Fruit fly (Drosophila melanogaster): ENCODE measurements around the gene eater.

Gene eater

DNA sequence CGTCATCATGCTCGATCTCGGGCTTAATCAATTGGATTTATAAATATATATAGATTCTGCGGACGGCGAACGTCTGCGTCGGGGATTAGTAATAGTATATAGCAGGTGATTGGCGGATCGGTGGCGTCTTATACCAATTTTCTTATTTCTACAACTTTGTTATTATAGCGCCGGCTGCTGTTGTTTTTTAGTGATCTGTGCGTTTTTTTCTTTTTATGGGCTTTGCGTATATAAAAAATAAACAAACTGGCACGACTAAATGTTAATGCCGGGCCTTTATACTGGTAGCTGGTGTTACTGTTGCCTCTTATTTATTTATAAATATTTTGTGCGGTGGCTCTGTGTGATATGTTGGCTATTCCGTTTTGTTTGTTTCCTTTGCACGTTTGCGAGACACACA, 30.3 kb downstream of the eater start:
- peak; percentile 51 for TF ChIP-seq CG10274 (GFP tag; optimal IDR thresholded peaks at IDR 0.05)
- TF ChIP-seq Hmr (GFP tag; optimal IDR thresholded peaks at IDR 0.05): no peak
- no peak for TF ChIP-seq CG14014 (GFP tag; IDR thresholded peaks at IDR 0.05)
- no peak for TF ChIP-seq jing (GFP tag; optimal IDR thresholded peaks at IDR 0.05)
- no peak for TF ChIP-seq HmgZ (tag; optimal IDR thresholded peaks at IDR 0.05)
- TF ChIP-seq dan (GFP tag; IDR thresholded peaks at IDR 0.05): no peak
- TF ChIP-seq Drgx (GFP tag; IDR thresholded peaks at IDR 0.05): peak; percentile 12; the same call in 1 of the 2 replicates
- no peak for TF ChIP-seq sens (GFP tag)
- no peak for TF ChIP-seq Poxn (GFP tag; IDR thresholded peaks at IDR 0.05)
- TF ChIP-seq Bgb (GFP tag; IDR thresholded peaks at IDR 0.05; ENCODE audit: partially characterized antibody): no peak
- no peak for TF ChIP-seq CG17361 (GFP tag; IDR thresholded peaks at IDR 0.05)
- TF ChIP-seq pita (GFP tag; optimal IDR thresholded peaks at IDR 0.05): no peak
- TF ChIP-seq sim (GFP tag; IDR thresholded peaks at IDR 0.05): no peak
- no peak for TF ChIP-seq nerfin-2 (GFP tag; IDR thresholded peaks at IDR 0.05; ENCODE audit: partially characterized antibody)
- no peak for TF ChIP-seq CG3995 (GFP tag; optimal IDR thresholded peaks at IDR 0.05)
- no peak for TF ChIP-seq bcd (GFP tag; optimal IDR thresholded peaks at IDR 0.05)
- TF ChIP-seq CG8388 (GFP tag; optimal IDR thresholded peaks at IDR 0.05): no peak
- TF ChIP-seq Atf6 (GFP tag; IDR thresholded peaks at IDR 0.05): no peak
- no peak for TF ChIP-seq prd (optimal IDR thresholded peaks at IDR 0.05)
- no peak for TF ChIP-seq prd (GFP tag; IDR thresholded peaks at IDR 0.05)
- peak; percentile 23; the same call in 1 of the 3 replicates for TF ChIP-seq dysf (GFP tag; IDR thresholded peaks at IDR 0.05)
- TF ChIP-seq pb (GFP tag; optimal IDR thresholded peaks at IDR 0.05): no peak
- TF ChIP-seq CG31365 (tag; optimal IDR thresholded peaks at IDR 0.05): no peak
- TF ChIP-seq fd64A (GFP tag; optimal IDR thresholded peaks at IDR 0.05): no peak
- no peak for TF ChIP-seq CG2875 (GFP tag; optimal IDR thresholded peaks at IDR 0.05)
- no peak for TF ChIP-seq CG17829 (tag; optimal IDR thresholded peaks at IDR 0.05)
- no peak for TF ChIP-seq vnd (GFP tag; IDR thresholded peaks at IDR 0.05; ENCODE audit: partially characterized antibody)
- TF ChIP-seq Ets97D (GFP tag; optimal IDR thresholded peaks at IDR 0.05): no peak
- TF ChIP-seq Sry-δ (GFP tag; optimal IDR thresholded peaks at IDR 0.05): no peak
- no peak for TF ChIP-seq tin (GFP tag; optimal IDR thresholded peaks at IDR 0.05)
- TF ChIP-seq ci (GFP tag; IDR thresholded peaks at IDR 0.05): 0 out of 3 replicates have a peak, but pooled peaks have one; percentile 11
- TF ChIP-seq CG9932 (GFP tag; IDR thresholded peaks at IDR 0.05): no peak
- no peak for TF ChIP-seq CG4328 (GFP tag; optimal IDR thresholded peaks at IDR 0.05)
- TF ChIP-seq ac (GFP tag; optimal IDR thresholded peaks at IDR 0.05): no peak
- TF ChIP-seq CG13123 (GFP tag; optimal IDR thresholded peaks at IDR 0.05): no peak
- no peak for TF ChIP-seq pzg (GFP tag; optimal IDR thresholded peaks at IDR 0.05)
- no peak for TF ChIP-seq Max (GFP tag; optimal IDR thresholded peaks at IDR 0.05)
- TF ChIP-seq Elba2 (GFP tag; optimal IDR thresholded peaks at IDR 0.05): no peak
- TF ChIP-seq Oli (tag; optimal IDR thresholded peaks at IDR 0.05): no peak
- TF ChIP-seq CG7786 (GFP tag; optimal IDR thresholded peaks at IDR 0.05): no peak
- peak; percentile 72 for TF ChIP-seq Med (GFP tag)
- TF ChIP-seq chm (GFP tag; IDR thresholded peaks at IDR 0.05): no peak
- no peak for TF ChIP-seq gsb-n (tag; optimal IDR thresholded peaks at IDR 0.05)
- no peak for TF ChIP-seq wdn (GFP tag; IDR thresholded peaks at IDR 0.05)
- TF ChIP-seq hb (GFP tag; IDR thresholded peaks at IDR 0.05; ENCODE audit: partially characterized antibody): no peak
- peak; percentile 2 for TF ChIP-seq lab (GFP tag; optimal IDR thresholded peaks at IDR 0.05)
- no peak for TF ChIP-seq cg (GFP tag; optimal IDR thresholded peaks at IDR 0.05)
- no peak for TF ChIP-seq CG11456 (GFP tag; IDR thresholded peaks at IDR 0.05)
- TF ChIP-seq CG6813 (GFP tag; optimal IDR thresholded peaks at IDR 0.05): no peak
- TF ChIP-seq BtbVII (GFP tag; optimal IDR thresholded peaks at IDR 0.05): no peak
- no peak for TF ChIP-seq CG18619 (GFP tag; optimal IDR thresholded peaks at IDR 0.05)
- TF ChIP-seq CG7839 (tag; optimal IDR thresholded peaks at IDR 0.05): no peak
